Fruit fly (Drosophila melanogaster) whole organism, pupa: Measurements from ENCODE around the gene Or22c.

ENCODE experiments used
- CG10348 ChIP-seq: fragments of 200-800 bp; sonication (Bioruptor generic); IDR thresholded peaks from 2 replicates; pipeline ENCODE4 v1.3.6; 2022; ENCODE audit warnings: missing biosample characterization, missing genetic modification characterization
- CG15710 ChIP-seq: fragments of 200-800 bp; sonication (Bioruptor generic); optimal IDR thresholded peaks from 2 replicates; lab custom pipeline; 2018; ENCODE audit warnings: missing biosample characterization, mild to moderate bottlenecking, missing genetic modification characterization, moderate library complexity
- CG9948 ChIP-seq: fragments of 200-800 bp; sonication (Bioruptor generic); optimal IDR thresholded peaks from 2 replicates; lab custom pipeline; 2018; ENCODE audit warnings: missing biosample characterization, mild to moderate bottlenecking, missing genetic modification characterization, moderate library complexity
- Pif1B ChIP-seq: fragments of 200-800 bp; sonication (Bioruptor generic); optimal IDR thresholded peaks from 3 replicates; lab custom pipeline; 2016; ENCODE audit warnings: missing biosample characterization, missing genetic modification characterization
- Snoo ChIP-seq: fragments of 200-800 bp; sonication (Bioruptor generic); optimal IDR thresholded peaks from 3 replicates; lab custom pipeline; 2017; ENCODE audit warnings: missing biosample characterization, mild to moderate bottlenecking, missing genetic modification characterization, inconsistent platforms

DNA sequence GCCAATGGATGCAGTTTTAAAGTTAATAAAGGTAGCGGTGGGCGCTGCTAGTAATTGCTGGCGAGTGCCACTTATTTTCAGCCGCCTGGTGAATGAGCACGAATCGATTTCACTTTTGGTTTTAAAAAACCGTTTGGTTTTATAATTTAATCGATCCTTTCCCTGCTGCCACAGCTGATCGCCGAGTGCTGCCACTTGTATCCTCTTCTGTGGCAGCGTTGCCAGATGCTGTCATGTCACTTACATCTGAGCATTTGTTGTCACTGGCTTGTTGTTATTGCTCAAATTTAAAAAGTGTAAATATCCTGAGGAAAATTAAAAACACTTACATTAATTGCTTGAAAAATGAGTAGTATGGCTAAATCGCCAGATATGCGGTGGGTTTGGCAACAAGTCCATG lies 9.1 kb upstream of the Or22c start, which contains the start of gene Kebab:
- TF ChIP-seq CG15710 (tag; lab: Kevin White, UChicago) (no peak), CG10348 (no peak), Snoo (tag; lab: Kevin White, UChicago) (no peak), Pif1B (GFP tag; lab: Kevin White, UChicago) (no peak), CG9948 (no peak)
